Fruit fly (Drosophila melanogaster): ENCODE results near the gene cal1.
A peak's percentile ranks its signal among the peaks of the same experiment; 100 is the strongest.

Gene cal1

dm6 chr3R:17079859-17080255, 8.2 kb upstream of the cal1 start, which contains the start of the genes Keap1 and kuk (continued):
- TF ChIP-seq D (optimal IDR thresholded peaks at IDR 0.05) = no peak
- no peak for TF ChIP-seq D (GFP tag; optimal IDR thresholded peaks at IDR 0.05)
- no peak for TF ChIP-seq grn (GFP tag; optimal IDR thresholded peaks at IDR 0.05)
- TF ChIP-seq lilli (GFP tag; optimal IDR thresholded peaks at IDR 0.05) = peak; percentile 79
- peak; percentile 42; the same call in 1 of the 2 replicates for TF ChIP-seq ap (GFP tag; IDR thresholded peaks at IDR 0.05)
- peak; percentile 86 for TF ChIP-seq pita (GFP tag; optimal IDR thresholded peaks at IDR 0.05)
- no peak for TF ChIP-seq CG12299 (tag; optimal IDR thresholded peaks at IDR 0.05)
- no peak for TF ChIP-seq Lpt (GFP tag; optimal IDR thresholded peaks at IDR 0.05)
- peak; percentile 30; the same call in 1 of the 2 replicates for TF ChIP-seq CG8765 (GFP tag; IDR thresholded peaks at IDR 0.05)
- peak; percentile 88 for TF ChIP-seq Scr (GFP tag; IDR thresholded peaks at IDR 0.05; ENCODE audit: partially characterized antibody)
- peak; percentile 92 for TF ChIP-seq Myb (GFP tag; optimal IDR thresholded peaks at IDR 0.05)
- peak; percentile 88 for TF ChIP-seq Bgb (GFP tag; IDR thresholded peaks at IDR 0.05; ENCODE audit: partially characterized antibody)
- no peak for TF ChIP-seq CG2199 (GFP tag; IDR thresholded peaks at IDR 0.05)
- TF ChIP-seq CG12769 (tag; optimal IDR thresholded peaks at IDR 0.05) = no peak
- TF ChIP-seq ken (GFP tag; IDR thresholded peaks at IDR 0.05) = peak; percentile 80
- TF ChIP-seq bsh (GFP tag; optimal IDR thresholded peaks at IDR 0.05) = peak in 1 of 2 experiments; percentile 24
- TF ChIP-seq bbx (GFP tag; IDR thresholded peaks at IDR 0.05; ENCODE audit: partially characterized antibody) = peak; percentile 77
- TF ChIP-seq C15 (GFP tag; IDR thresholded peaks at IDR 0.05) = no peak
- TF ChIP-seq disco-r (GFP tag; optimal IDR thresholded peaks at IDR 0.05) = no peak
- no peak for TF ChIP-seq CG43689 (GFP tag; IDR thresholded peaks at IDR 0.05)
- no peak for TF ChIP-seq Hmx (GFP tag; optimal IDR thresholded peaks at IDR 0.05)
- TF ChIP-seq Stat92E (GFP tag; optimal IDR thresholded peaks at IDR 0.05) = no peak
- TF ChIP-seq ftz-f1 (GFP tag; optimal IDR thresholded peaks at IDR 0.05) = no peak
- peak; percentile 17 for TF ChIP-seq CG7271 (tag; optimal IDR thresholded peaks at IDR 0.05)
- peak; percentile 94 for TF ChIP-seq gfzf (GFP tag; optimal IDR thresholded peaks at IDR 0.05)
- TF ChIP-seq CG6813 (GFP tag; optimal IDR thresholded peaks at IDR 0.05) = no peak
- no peak for TF ChIP-seq crol (GFP tag; IDR thresholded peaks at IDR 0.05)
- TF ChIP-seq Dll (GFP tag; IDR thresholded peaks at IDR 0.05; ENCODE audit: partially characterized antibody) = peak; percentile 91
- TF ChIP-seq CG10431 (GFP tag; optimal IDR thresholded peaks at IDR 0.05) = peak; percentile 70
- no peak for TF ChIP-seq h (optimal IDR thresholded peaks at IDR 0.05)
- peak; percentile 43 for TF ChIP-seq CG10654 (GFP tag; optimal IDR thresholded peaks at IDR 0.05)
- TF ChIP-seq lbe (GFP tag; optimal IDR thresholded peaks at IDR 0.05) = peak; percentile 62
- TF ChIP-seq CG13894 (tag; optimal IDR thresholded peaks at IDR 0.05) = peak; percentile 17
- TF ChIP-seq CG32532 (GFP tag; IDR thresholded peaks at IDR 0.05) = peak; percentile 35; the same call in 1 of the 2 replicates
- TF ChIP-seq HLH3B (GFP tag; IDR thresholded peaks at IDR 0.05) = no peak
- no peak for TF ChIP-seq gcm (GFP tag; optimal IDR thresholded peaks at IDR 0.05)
- no peak for TF ChIP-seq Nf-YA (GFP tag; IDR thresholded peaks at IDR 0.05)
- TF ChIP-seq Gsc (GFP tag; IDR thresholded peaks at IDR 0.05) = no peak
- no peak for TF ChIP-seq Ssrp (tag; optimal IDR thresholded peaks at IDR 0.05)
- no peak for TF ChIP-seq pnt (GFP tag; optimal IDR thresholded peaks at IDR 0.05)
- TF ChIP-seq pho (GFP tag; optimal IDR thresholded peaks at IDR 0.05) = peak; percentile 57
- no peak for TF ChIP-seq Neu2 (GFP tag; optimal IDR thresholded peaks at IDR 0.05; ENCODE audit: borderline replicate concordance)
- TF ChIP-seq TFAM (GFP tag; optimal IDR thresholded peaks at IDR 0.05) = no peak
- TF ChIP-seq CG17385 (GFP tag; optimal IDR thresholded peaks at IDR 0.05) = peak; percentile 99
- peak; percentile 50; the same call in 1 of the 2 replicates for TF ChIP-seq NFAT (GFP tag; IDR thresholded peaks at IDR 0.05)
- TF ChIP-seq wdn (GFP tag; IDR thresholded peaks at IDR 0.05) = no peak
- peak; percentile 71 for TF ChIP-seq Dp (GFP tag; optimal IDR thresholded peaks at IDR 0.05)
- TF ChIP-seq crp (GFP tag; optimal IDR thresholded peaks at IDR 0.05) = peak; percentile 5 to 81
- peak; percentile 9 for TF ChIP-seq CG30020 (tag; optimal IDR thresholded peaks at IDR 0.05)
- TF ChIP-seq pan (optimal IDR thresholded peaks at IDR 0.05) = no peak
- no peak for TF ChIP-seq pan (GFP tag; optimal IDR thresholded peaks at IDR 0.05 in 1 of 2, IDR thresholded peaks at IDR 0.05 in 1 of 2)

All from whole organism, embryonic.